Worm (Caenorhabditis elegans) whole organism, mixed stage, embryonic: ENCODE measurements around the gene F49E10.4.

ENCODE experiments used
- drap-1 ChIP-seq: fragments of 200-800 bp; sonication (Bioruptor generic); optimal IDR thresholded peaks from 3 replicates; lab custom pipeline; 2018; ENCODE audit warnings: mild to moderate bottlenecking, missing genetic modification characterization, missing compliant biosample characterization
- mls-2 ChIP-seq: sonication (generic microtip); optimal IDR thresholded peaks from 2 replicates; lab custom pipeline; 2016; ENCODE audit warnings: mild to moderate bottlenecking, missing genetic modification characterization, moderate library complexity, missing compliant biosample characterization
- pha-4 ChIP-seq: fragments of 150-350 bp; optimal IDR thresholded peaks from 2 replicates; lab custom pipeline; 2018; ENCODE audit warnings: missing biosample characterization, missing genetic modification reagents, missing genetic modification characterization
- snpc-4 ChIP-seq: fragments of 150-350 bp; optimal IDR thresholded peaks from 2 replicates; lab custom pipeline; 2014; ENCODE audit warnings: missing biosample characterization, missing genetic modification characterization
- unc-120 ChIP-seq: sonication (generic microtip); optimal IDR thresholded peaks from 2 replicates; lab custom pipeline; 2017; ENCODE audit warnings: missing genetic modification characterization, missing compliant biosample characterization; ENCODE audit not compliant: poor library complexity, severe bottlenecking
- unc-39 ChIP-seq: fragments of 150-350 bp; optimal IDR thresholded peaks from 2 replicates; lab custom pipeline; 2014; ENCODE audit warnings: missing biosample characterization, missing genetic modification characterization
- ztf-11 ChIP-seq: fragments of 150-350 bp; optimal IDR thresholded peaks from 2 replicates; lab custom pipeline; 2014; ENCODE audit warnings: missing biosample characterization, missing genetic modification characterization

DNA sequence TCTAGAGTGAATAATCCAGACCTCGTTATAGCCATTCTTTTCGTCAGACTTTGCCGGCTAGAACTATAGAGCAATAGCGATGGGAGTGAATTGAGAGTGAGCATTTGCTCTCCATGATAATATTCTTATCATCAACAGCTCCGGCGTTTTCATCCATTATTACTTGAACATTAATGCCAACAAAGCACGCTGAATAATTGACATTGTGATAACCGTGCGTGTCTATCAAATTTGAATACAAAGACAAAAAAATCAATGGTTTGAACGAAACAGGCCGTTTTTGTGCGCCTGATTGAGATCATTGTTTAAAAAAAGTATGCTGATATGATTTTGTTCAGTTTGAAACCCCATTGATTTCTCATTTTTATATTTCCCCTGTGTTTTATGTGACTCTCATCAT is 36.0 kb upstream of the F49E10.4 start, which contains the start of gene dct-11:
- no peak for TF ChIP-seq ztf-11
- no peak for TF ChIP-seq mls-2 (tag; lab: Kevin White, UChicago)
- no peak for TF ChIP-seq drap-1 (GFP tag; lab: Kevin White, UChicago)
- no peak for TF ChIP-seq unc-39 (tag; lab: Kevin White, UChicago)
- no peak for TF ChIP-seq pha-4
- no peak for TF ChIP-seq unc-120 (tag; lab: Kevin White, UChicago)
- TF ChIP-seq snpc-4 (tag; lab: Kevin White, UChicago), result no peak
